Worm (Caenorhabditis elegans) whole organism, L4 larva: ENCODE results near the gene rei-1.

Experiments
- ama-1 ChIP-seq: fragments of 150-350 bp; optimal IDR thresholded peaks from 2 replicates; lab custom pipeline; 2014; ENCODE audit warnings: inconsistent platforms, mixed read lengths
- daf-16 ChIP-seq, 3 experiments: sonication (generic microtip); optimal IDR thresholded peaks; 2 replicates each; lab custom pipeline; 2016 to 2017; ENCODE audit warnings: missing genetic modification characterization in 3 of 3, missing genetic modification reagents in 3 of 3, mild to moderate bottlenecking in 2 of 3, missing compliant biosample characterization in 2 of 3, missing biosample characterization in 1 of 3, moderate library complexity in 1 of 3
- fkh-10 ChIP-seq: fragments of 150-350 bp; optimal IDR thresholded peaks from 2 replicates; lab custom pipeline; 2014; ENCODE audit warnings: missing biosample characterization, missing genetic modification reagents, missing genetic modification characterization
- lin-38 ChIP-seq: fragments of 200-800 bp; sonication (Bioruptor generic); IDR thresholded peaks from 2 replicates; pipeline ENCODE4 v1.3.6; 2022; ENCODE audit warnings: missing genetic modification reagents, missing genetic modification characterization, missing compliant biosample characterization
- madf-5 ChIP-seq, 2 experiments: fragments of 200-800 bp; sonication (Bioruptor generic); IDR thresholded peaks; 2 replicates each; pipeline ENCODE4 v1.3.6; 2022; ENCODE audit warnings: missing compliant biosample characterization in 2 of 2, missing genetic modification characterization in 2 of 2
- nhr-77 ChIP-seq: fragments of 150-350 bp; optimal IDR thresholded peaks from 2 replicates; lab custom pipeline; 2014; ENCODE audit warnings: missing biosample characterization, missing genetic modification characterization
- pha-4 ChIP-seq, 2 experiments: fragments of 150-350 bp in 1 of 2; fragments of 200-800 bp in 1 of 2; sonication (Bioruptor generic) in 1 of 2; IDR thresholded peaks in 1 of 2; optimal IDR thresholded peaks in 1 of 2; 2 replicates each; pipeline versions ENCODE4 v1.3.6 to Lab custom; 2014 to 2022; ENCODE audit warnings: missing genetic modification characterization in 2 of 2, missing genetic modification reagents in 2 of 2, missing biosample characterization in 1 of 2, missing compliant biosample characterization in 1 of 2
- ztf-11 ChIP-seq: fragments of 150-350 bp; optimal IDR thresholded peaks from 2 replicates; lab custom pipeline; 2014; ENCODE audit warnings: missing biosample characterization, missing genetic modification characterization

- no peak for TF ChIP-seq daf-16 (GFP tag; optimal IDR thresholded peaks at IDR 0.05; lab: Kevin White, UChicago)
- no peak for TF ChIP-seq daf-16 (tag; optimal IDR thresholded peaks at IDR 0.05; lab: Kevin White, UChicago)
- no peak for TF ChIP-seq ztf-11 (tag; lab: Kevin White, UChicago)
- TF ChIP-seq fkh-10 (GFP tag; lab: Kevin White, UChicago), result no peak
- no peak for TF ChIP-seq madf-5 (GFP tag; IDR thresholded peaks at IDR 0.05; lab: Robert Waterston, UW)
- TF ChIP-seq pha-4 (GFP tag; IDR thresholded peaks at IDR 0.05; lab: Robert Waterston, UW), result no peak
- no peak for TF ChIP-seq pha-4 (tag; optimal IDR thresholded peaks at IDR 0.05; lab: Kevin White, UChicago)
- TF ChIP-seq lin-38 (GFP tag; lab: Robert Waterston, UW), result no peak
- TF ChIP-seq nhr-77, result no peak
- TF ChIP-seq ama-1 (lab: Kevin White, UChicago), result no peak
These were observed 45.2 kb upstream of the rei-1 start for ce11 chrIII:4143170-4143569.
